Worm (Caenorhabditis elegans) whole organism, L1 larva: ENCODE data around the gene F59F5.7.
A peak's percentile ranks its signal among the peaks of the same experiment; 100 is the strongest.

ENCODE experiments used
- Y116A8C.19 ChIP-seq: sonication (generic microtip); optimal IDR thresholded peaks from 2 replicates; lab custom pipeline; 2016; ENCODE audit warnings: missing compliant biosample characterization, missing genetic modification characterization, borderline replicate concordance
- aha-1 ChIP-seq: fragments of 150-350 bp; optimal IDR thresholded peaks from 2 replicates; lab custom pipeline; 2014; ENCODE audit warnings: missing biosample characterization, missing genetic modification characterization
- ceh-63 ChIP-seq: fragments of 200-800 bp; sonication (Bioruptor generic); optimal IDR thresholded peaks from 2 replicates; lab custom pipeline; 2018; ENCODE audit warnings: mild to moderate bottlenecking, missing genetic modification characterization, missing compliant biosample characterization
- ceh-8 ChIP-seq: fragments of 200-800 bp; sonication (Bioruptor generic); optimal IDR thresholded peaks from 2 replicates; lab custom pipeline; 2018; ENCODE audit warnings: mild to moderate bottlenecking, missing genetic modification characterization, moderate library complexity, missing compliant biosample characterization
- ceh-82 ChIP-seq, 3 experiments: fragments of 150-350 bp in 1 of 3; sonication (generic microtip) in 2 of 3; optimal IDR thresholded peaks; 2 replicates each; lab custom pipeline; 2014 to 2017; ENCODE audit warnings: missing biosample characterization in 3 of 3, missing genetic modification characterization in 3 of 3
- dpl-1 ChIP-seq, 3 experiments: fragments of 150-350 bp in 2 of 3; sonication (generic microtip) in 1 of 3; optimal IDR thresholded peaks; 2 replicates each; lab custom pipeline; 2014 to 2017; ENCODE audit warnings: missing biosample characterization in 3 of 3, missing genetic modification characterization in 3 of 3, missing genetic modification reagents in 3 of 3
- efl-1 ChIP-seq, 4 experiments: fragments of 150-350 bp; optimal IDR thresholded peaks in 3 of 4; peaks in 1 of 4; 1 replicate in 1 of 4; 2 replicates in 3 of 4; lab custom pipeline; 2014; ENCODE audit warnings: missing biosample characterization in 2 of 4, missing genetic modification characterization in 2 of 4, missing genetic modification reagents in 2 of 4
- efl-3 ChIP-seq: fragments of 200-800 bp; sonication (Bioruptor generic); optimal IDR thresholded peaks from 2 replicates; lab custom pipeline; 2018; ENCODE audit warnings: mild to moderate bottlenecking, missing genetic modification characterization, missing compliant biosample characterization
- egl-27 ChIP-seq, 2 experiments: fragments of 150-350 bp in 1 of 2; sonication (generic microtip); optimal IDR thresholded peaks; 3 replicates each; lab custom pipeline; 2017 to 2018; ENCODE audit warnings: missing biosample characterization in 2 of 2, missing genetic modification characterization in 2 of 2, missing genetic modification reagents in 2 of 2
- elt-2 ChIP-seq: sonication (generic microtip); optimal IDR thresholded peaks from 2 replicates; lab custom pipeline; 2016; ENCODE audit warnings: missing genetic modification characterization, mild to moderate bottlenecking, inconsistent platforms, missing compliant biosample characterization, missing genetic modification reagents
- ets-5 ChIP-seq: fragments of 200-800 bp; sonication (Bioruptor generic); IDR thresholded peaks from 2 replicates; pipeline ENCODE4 v1.3.6; 2022; ENCODE audit warnings: missing genetic modification characterization, missing compliant biosample characterization
- fkh-10 ChIP-seq: sonication (generic microtip); optimal IDR thresholded peaks from 2 replicates; lab custom pipeline; 2017; ENCODE audit warnings: missing biosample characterization, missing genetic modification reagents, missing genetic modification characterization
- fkh-8 ChIP-seq: sonication (generic microtip); optimal IDR thresholded peaks from 2 replicates; lab custom pipeline; 2016; ENCODE audit warnings: mild to moderate bottlenecking, missing genetic modification characterization, missing compliant biosample characterization
- fos-1 ChIP-seq: fragments of 150-350 bp; optimal IDR thresholded peaks from 2 replicates; lab custom pipeline; 2014; ENCODE audit warnings: missing biosample characterization, missing genetic modification characterization
- grh-1 ChIP-seq: fragments of 200-800 bp; sonication (Bioruptor generic); IDR thresholded peaks from 2 replicates; pipeline ENCODE4 v1.3.6; 2022; ENCODE audit warnings: missing genetic modification reagents, missing genetic modification characterization, missing compliant biosample characterization
- hlh-17 ChIP-seq: fragments of 200-800 bp; sonication (Bioruptor generic); optimal IDR thresholded peaks from 2 replicates; lab custom pipeline; 2018; ENCODE audit warnings: missing genetic modification characterization, mild to moderate bottlenecking, missing compliant biosample characterization, moderate library complexity, borderline replicate concordance
- hpl-2 ChIP-seq: fragments of 150-350 bp; optimal IDR thresholded peaks from 2 replicates; lab custom pipeline; 2014; ENCODE audit warnings: missing biosample characterization, missing genetic modification reagents, missing genetic modification characterization
- lin-14 ChIP-seq: fragments of 200-800 bp; sonication (Bioruptor generic); optimal IDR thresholded peaks from 2 replicates; lab custom pipeline; 2018; ENCODE audit warnings: mild to moderate bottlenecking, missing genetic modification characterization, moderate library complexity, missing compliant biosample characterization
- lin-15B ChIP-seq: fragments of 150-350 bp; sonication (generic microtip); optimal IDR thresholded peaks from 3 replicates; lab custom pipeline; 2014; ENCODE audit warnings: missing biosample characterization, missing genetic modification characterization
- lin-39 ChIP-seq: fragments of 150-350 bp; optimal IDR thresholded peaks from 2 replicates; lab custom pipeline; 2014; ENCODE audit warnings: missing biosample characterization, missing genetic modification reagents, missing genetic modification characterization
- lsy-2 ChIP-seq, 2 experiments: fragments of 150-350 bp; optimal IDR thresholded peaks; 2 replicates each; lab custom pipeline; 2014; ENCODE audit warnings: missing biosample characterization in 2 of 2, missing genetic modification characterization in 2 of 2
- mef-2 ChIP-seq: fragments of 150-350 bp; optimal IDR thresholded peaks from 2 replicates; lab custom pipeline; 2014; ENCODE audit warnings: missing biosample characterization, missing genetic modification characterization
- nhr-11 ChIP-seq: fragments of 150-350 bp; optimal IDR thresholded peaks from 2 replicates; lab custom pipeline; 2014; ENCODE audit warnings: missing biosample characterization, missing genetic modification characterization
- nhr-12 ChIP-seq: sonication (generic microtip); optimal IDR thresholded peaks from 2 replicates; lab custom pipeline; 2017; ENCODE audit warnings: missing biosample characterization, missing genetic modification characterization
- nhr-19 ChIP-seq: fragments of 200-800 bp; sonication (Bioruptor generic); conservative IDR thresholded peaks from 2 replicates; pipeline ENCODE4 v1.3.6; 2022; ENCODE audit warnings: missing genetic modification characterization, missing compliant biosample characterization
- nhr-47 ChIP-seq: sonication (generic microtip); optimal IDR thresholded peaks from 2 replicates; lab custom pipeline; 2016; ENCODE audit warnings: mild to moderate bottlenecking, missing genetic modification characterization, moderate library complexity, missing compliant biosample characterization
- nhr-76 ChIP-seq: sonication (generic microtip); optimal IDR thresholded peaks from 2 replicates; lab custom pipeline; 2017; ENCODE audit warnings: missing biosample characterization, missing genetic modification characterization
- nhr-85 ChIP-seq: sonication (generic microtip); peaks from one replicate; lab custom pipeline; 2016; ENCODE audit warnings: missing genetic modification characterization, inconsistent platforms, missing compliant biosample characterization
- pag-3 ChIP-seq: sonication (generic microtip); optimal IDR thresholded peaks from 2 replicates; lab custom pipeline; 2017; ENCODE audit warnings: missing genetic modification characterization, mild to moderate bottlenecking, missing compliant biosample characterization, antibody characterized with exemption, borderline replicate concordance; ENCODE audit not compliant: insufficient read depth
- rnt-1 ChIP-seq: sonication (generic microtip); optimal IDR thresholded peaks from 2 replicates; lab custom pipeline; 2016; ENCODE audit warnings: mild to moderate bottlenecking, missing genetic modification characterization, moderate library complexity, missing compliant biosample characterization
- snu-23 ChIP-seq: sonication (generic microtip); optimal IDR thresholded peaks from 2 replicates; lab custom pipeline; 2016; ENCODE audit warnings: missing genetic modification characterization, missing compliant biosample characterization
- unc-86 ChIP-seq: sonication (generic microtip); optimal IDR thresholded peaks from 2 replicates; lab custom pipeline; 2016; ENCODE audit warnings: missing genetic modification characterization, missing compliant biosample characterization
- unc-98 ChIP-seq: fragments of 200-800 bp; sonication (Bioruptor generic); IDR thresholded peaks from 2 replicates; pipeline ENCODE4 v1.3.6; 2022; ENCODE audit warnings: missing genetic modification characterization, missing compliant biosample characterization
- vab-15 ChIP-seq: sonication (generic microtip); optimal IDR thresholded peaks from 2 replicates; lab custom pipeline; 2017; ENCODE audit warnings: missing genotype, mild to moderate bottlenecking, missing genetic modification characterization, missing compliant biosample characterization
- ztf-11 ChIP-seq, 2 experiments: sonication (generic microtip); optimal IDR thresholded peaks; 2 replicates each; lab custom pipeline; 2016 to 2017; ENCODE audit warnings: missing genetic modification characterization in 2 of 2, missing biosample characterization in 1 of 2, missing compliant biosample characterization in 1 of 2

Gene F59F5.7

DNA sequence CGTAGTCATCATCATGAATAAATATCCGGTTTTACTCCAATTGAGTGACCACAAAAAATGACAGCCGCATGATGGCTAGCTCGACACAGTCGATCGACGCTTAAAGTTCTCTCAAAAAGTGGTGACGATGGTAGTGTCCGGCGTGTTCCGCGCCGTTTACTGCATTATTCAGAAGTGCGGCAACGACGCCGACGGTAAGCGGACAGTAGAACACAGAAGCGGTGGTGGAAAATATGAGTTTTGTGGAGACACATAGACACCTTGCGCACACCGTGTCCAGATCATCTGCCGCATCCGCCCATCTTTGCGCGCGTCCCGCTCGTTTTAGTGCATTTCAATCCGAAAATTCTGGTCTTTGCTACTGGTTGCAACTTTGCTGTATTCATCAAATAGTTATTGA lies at the start of gene F59F5.7:
Gene F59F5.7, plus strand, starts transcription at position 301 of the 400 bp plus-strand sequence.
- TF ChIP-seq fkh-10 (no peak), fos-1 (tag; lab: Kevin White, UChicago) (no peak), efl-3 (GFP tag; lab: Kevin White, UChicago) (no peak), hpl-2 (no peak), ets-5 (GFP tag; lab: Robert Waterston, UW) (no peak), hlh-17 (GFP tag; lab: Kevin White, UChicago) (no peak), lin-39 (tag; lab: Kevin White, UChicago) (no peak), lin-15B (no peak), nhr-19 (GFP tag; lab: Robert Waterston, UW) (no peak), pag-3 (no peak)

DNA sequence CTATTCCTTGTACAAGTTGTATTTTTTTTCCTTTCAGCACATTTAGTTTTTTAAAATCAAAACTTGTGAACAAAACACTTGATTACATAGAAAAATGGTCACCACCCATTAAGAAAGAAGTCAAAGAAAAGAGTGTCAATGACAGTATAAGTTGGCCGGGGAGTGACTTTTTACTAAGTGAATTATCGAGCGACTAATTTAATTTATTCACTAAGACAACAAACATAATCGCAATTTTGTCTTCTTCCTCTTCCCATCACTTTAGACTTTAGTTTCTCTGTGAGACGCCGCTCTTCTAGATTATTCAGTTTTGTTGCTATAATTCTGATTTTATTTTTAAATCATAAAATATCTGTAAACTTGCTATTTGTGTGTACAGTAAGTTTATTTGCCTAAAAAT lies 45.2 kb upstream of the F59F5.7 start:
- TF ChIP-seq nhr-85 (tag; lab: Kevin White, UChicago) (peak; percentile 64), lin-15B (no peak), unc-98 (GFP tag; lab: Robert Waterston, UW) (no peak), ceh-8 (GFP tag; lab: Kevin White, UChicago) (peak; percentile 63)

DNA sequence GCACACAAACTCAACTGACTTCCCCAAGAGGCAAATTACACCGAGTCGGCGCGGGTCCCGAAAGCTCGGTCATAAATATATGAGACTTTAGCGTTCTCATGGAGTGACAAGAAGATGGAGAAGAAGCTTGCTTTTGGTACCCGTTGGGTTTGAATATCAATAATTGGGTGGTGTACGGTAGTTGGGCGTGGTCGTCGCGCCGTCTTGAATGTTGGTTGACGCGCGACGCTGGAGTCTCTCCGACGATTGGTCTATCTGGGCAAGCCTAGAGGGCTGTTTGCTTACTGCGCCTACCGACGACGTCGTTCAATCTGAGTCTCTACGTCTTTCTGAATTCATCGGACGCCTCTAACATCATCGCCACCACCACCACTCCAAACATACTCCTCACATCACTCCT lies 44.5 kb upstream of the F59F5.7 start:
- TF ChIP-seq lsy-2 (tag; optimal IDR thresholded peaks at IDR 0.05; lab: Kevin White, UChicago), result peak in 1 of 2 experiments; percentile 41
- TF ChIP-seq nhr-19 (GFP tag; lab: Robert Waterston, UW), result no peak
- TF ChIP-seq ceh-82 (tag; optimal IDR thresholded peaks at IDR 0.05; lab: Kevin White, UChicago), result no peak
- no peak for TF ChIP-seq lin-14 (GFP tag; lab: Kevin White, UChicago)

DNA sequence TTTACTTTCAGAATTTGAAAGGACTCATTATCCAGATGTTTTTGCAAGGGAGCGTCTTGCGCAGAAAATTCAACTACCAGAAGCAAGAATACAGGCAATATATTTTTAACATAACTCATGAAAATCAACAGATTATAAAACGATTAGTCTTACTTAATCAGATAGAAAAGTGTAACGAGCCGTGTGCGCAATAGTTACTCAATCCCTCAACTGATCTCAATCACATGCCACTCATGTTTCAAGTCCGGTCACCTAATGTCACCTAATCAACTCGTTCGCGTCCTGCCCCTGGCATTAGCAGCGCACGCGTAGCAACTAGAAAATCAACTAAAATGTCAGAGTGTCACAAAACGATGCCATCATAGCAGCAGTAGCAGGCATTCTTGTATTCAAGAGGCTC lies 42.8 kb upstream of the F59F5.7 start:
- no peak for TF ChIP-seq unc-86 (tag; lab: Kevin White, UChicago)
- no peak for TF ChIP-seq mef-2
- no peak for TF ChIP-seq nhr-47 (tag; lab: Kevin White, UChicago)
- peak; percentile 74 for TF ChIP-seq nhr-85 (tag; lab: Kevin White, UChicago)
- TF ChIP-seq elt-2 (tag; lab: Kevin White, UChicago), result no peak
- no peak for TF ChIP-seq ceh-63 (GFP tag; lab: Kevin White, UChicago)
- no peak for TF ChIP-seq ztf-11 (tag; optimal IDR thresholded peaks at IDR 0.05; lab: Kevin White, UChicago)
- TF ChIP-seq nhr-11 (tag; lab: Kevin White, UChicago), result no peak
- TF ChIP-seq rnt-1 (tag; lab: Kevin White, UChicago), result no peak
- no peak for TF ChIP-seq dpl-1 (GFP tag; optimal IDR thresholded peaks at IDR 0.05; lab: Kevin White, UChicago)
- TF ChIP-seq nhr-12 (tag; lab: Kevin White, UChicago), result no peak
- TF ChIP-seq grh-1 (GFP tag; lab: Robert Waterston, UW), result 0 out of 2 replicates have a peak, but pooled peaks have one; percentile 19
- TF ChIP-seq Y116A8C.19 (tag; lab: Kevin White, UChicago), result no peak
- TF ChIP-seq lin-39 (tag; lab: Kevin White, UChicago), result no peak
- TF ChIP-seq egl-27 (tag; optimal IDR thresholded peaks at IDR 0.05; lab: Kevin White, UChicago), result no peak
- no peak for TF ChIP-seq lsy-2 (tag; optimal IDR thresholded peaks at IDR 0.05; lab: Kevin White, UChicago)

DNA sequence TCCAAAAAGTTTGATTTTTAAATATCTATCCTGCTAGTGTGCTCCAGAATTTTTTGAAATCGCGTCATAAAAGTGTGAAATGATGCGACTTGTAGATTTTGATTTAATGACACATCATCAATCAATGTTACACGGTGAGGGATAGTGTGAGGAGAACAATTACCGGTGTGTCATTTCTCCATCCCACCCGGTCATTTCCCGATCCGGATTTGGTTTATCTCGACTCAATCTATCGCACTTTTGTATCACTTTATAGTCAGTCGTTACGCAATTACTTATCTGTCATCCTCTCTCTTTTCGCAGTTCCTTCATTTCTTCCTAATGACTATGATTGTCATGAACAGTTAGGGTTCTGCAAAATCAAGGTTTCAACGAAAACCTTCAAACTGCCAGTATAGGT lies 39.1 kb upstream of the F59F5.7 start:
- TF ChIP-seq nhr-76 (tag; lab: Kevin White, UChicago), result no peak
- TF ChIP-seq efl-1 (optimal IDR thresholded peaks at IDR 0.05; lab: Kevin White, UChicago), result no peak
- peak in 1 of 2 experiments; percentile 71 for TF ChIP-seq efl-1 (GFP tag; optimal IDR thresholded peaks at IDR 0.05 in 1 of 2; lab: Kevin White, UChicago)
- TF ChIP-seq snu-23 (GFP tag; lab: Kevin White, UChicago), result no peak
- no peak for TF ChIP-seq lin-15B
- no peak for TF ChIP-seq mef-2
- no peak for TF ChIP-seq vab-15 (tag; lab: Kevin White, UChicago)
- no peak for TF ChIP-seq aha-1 (tag; lab: Kevin White, UChicago)
- no peak for TF ChIP-seq fkh-8 (tag; lab: Kevin White, UChicago)
- TF ChIP-seq, all 84 proteins: peak for 1
